Fruit fly (Drosophila melanogaster) whole organism, embryonic: ENCODE results near the gene CG7565.

ENCODE experiments used
- ATbp ChIP-seq: fragments of 200-800 bp; sonication (Bioruptor generic); optimal IDR thresholded peaks from 2 replicates; lab custom pipeline; 2017; ENCODE audit warnings: missing biosample characterization, mild to moderate bottlenecking, missing genetic modification characterization, missing genetic modification reagents
- C15 ChIP-seq: fragments of 200-800 bp; sonication (Bioruptor generic); IDR thresholded peaks from 3 replicates; pipeline ENCODE4 v1.3.6; 2022; ENCODE audit warnings: missing biosample characterization, missing genetic modification characterization
- CG10366 ChIP-seq: fragments of 200-800 bp; sonication (Bioruptor generic); IDR thresholded peaks from 2 replicates; pipeline ENCODE4 v1.3.6; 2022; ENCODE audit warnings: missing biosample characterization, missing genetic modification characterization
- CG10959 ChIP-seq: fragments of 200-800 bp; sonication (Bioruptor generic); IDR thresholded peaks from 2 replicates; pipeline ENCODE4 v1.3.6; 2022; ENCODE audit warnings: missing biosample characterization, missing genetic modification characterization
- CG11456 ChIP-seq: fragments of 200-800 bp; sonication (Bioruptor generic); IDR thresholded peaks from 3 replicates; pipeline ENCODE4 v1.3.6; 2022; ENCODE audit warnings: missing biosample characterization, missing genetic modification characterization
- CG12071 ChIP-seq: fragments of 200-800 bp; sonication (Bioruptor generic); optimal IDR thresholded peaks from 3 replicates; lab custom pipeline; 2018; ENCODE audit warnings: missing biosample characterization, mild to moderate bottlenecking, missing genetic modification characterization
- CG15011 ChIP-seq: fragments of 200-800 bp; sonication (Bioruptor generic); optimal IDR thresholded peaks from 3 replicates; lab custom pipeline; 2018; ENCODE audit warnings: missing biosample characterization, mild to moderate bottlenecking, missing genetic modification characterization
- CG16813 ChIP-seq: fragments of 200-800 bp; sonication (Bioruptor generic); IDR thresholded peaks from 3 replicates; pipeline ENCODE4 v1.3.6; 2022; ENCODE audit warnings: missing biosample characterization, missing genetic modification characterization; ENCODE audit not compliant: partially characterized antibody
- CG18011 ChIP-seq: fragments of 200-800 bp; sonication (Bioruptor generic); optimal IDR thresholded peaks from 2 replicates; lab custom pipeline; 2017; ENCODE audit warnings: missing biosample characterization, missing genetic modification characterization, mild to moderate bottlenecking, moderate library complexity, missing genotype
- CG2116 ChIP-seq: fragments of 200-800 bp; sonication (Bioruptor generic); optimal IDR thresholded peaks from 3 replicates; lab custom pipeline; 2018; ENCODE audit warnings: missing biosample characterization, mild to moderate bottlenecking, missing genetic modification characterization
- CG2120 ChIP-seq: fragments of 200-800 bp; sonication (Bioruptor generic); optimal IDR thresholded peaks from 3 replicates; lab custom pipeline; 2016; ENCODE audit warnings: missing biosample characterization, missing genetic modification characterization
- CG2129 ChIP-seq: fragments of 200-800 bp; sonication (Bioruptor generic); IDR thresholded peaks from 2 replicates; pipeline ENCODE4 v1.3.6; 2022; ENCODE audit warnings: missing biosample characterization, missing genetic modification characterization; ENCODE audit not compliant: partially characterized antibody
- CG3065 ChIP-seq: fragments of 200-800 bp; sonication (Bioruptor generic); optimal IDR thresholded peaks from 2 replicates; lab custom pipeline; 2016; ENCODE audit warnings: missing biosample characterization, missing genetic modification characterization
- CG3163 ChIP-seq: fragments of 200-800 bp; sonication (Bioruptor generic); optimal IDR thresholded peaks from 3 replicates; lab custom pipeline; 2016; ENCODE audit warnings: missing biosample characterization, missing genetic modification characterization
- CG4328 ChIP-seq: fragments of 200-800 bp; sonication (Bioruptor generic); optimal IDR thresholded peaks from 3 replicates; lab custom pipeline; 2017; ENCODE audit warnings: missing biosample characterization, missing genetic modification reagents, missing genetic modification characterization
- CG7928 ChIP-seq: fragments of 200-800 bp; sonication (Bioruptor generic); optimal IDR thresholded peaks from 2 replicates; lab custom pipeline; 2017; ENCODE audit warnings: missing biosample characterization, mild to moderate bottlenecking, missing genetic modification characterization
- CG8388 ChIP-seq: fragments of 200-800 bp; sonication (Bioruptor generic); optimal IDR thresholded peaks from 2 replicates; lab custom pipeline; 2019; ENCODE audit warnings: missing biosample characterization, mild to moderate bottlenecking, missing genetic modification characterization, moderate library complexity
- CG8944 ChIP-seq: fragments of 200-800 bp; sonication (Bioruptor generic); optimal IDR thresholded peaks from 3 replicates; lab custom pipeline; 2016; ENCODE audit warnings: missing biosample characterization, missing genetic modification characterization
- Hr3 ChIP-seq: fragments of 200-800 bp; sonication (Bioruptor generic); optimal IDR thresholded peaks from 3 replicates; lab custom pipeline; 2016; ENCODE audit warnings: missing biosample characterization, missing genetic modification characterization
- MESR4 ChIP-seq: fragments of 200-800 bp; sonication (Bioruptor generic); optimal IDR thresholded peaks from 2 replicates; lab custom pipeline; 2018; ENCODE audit warnings: missing biosample characterization, mild to moderate bottlenecking, missing genetic modification characterization, moderate library complexity
- Nf-YC ChIP-seq: fragments of 200-800 bp; optimal IDR thresholded peaks from 3 replicates; lab custom pipeline; 2019; ENCODE audit warnings: missing biosample characterization, mild to moderate bottlenecking, missing genetic modification characterization, moderate library complexity
- Sox102F ChIP-seq: fragments of 200-800 bp; sonication (Bioruptor generic); optimal IDR thresholded peaks from 2 replicates; lab custom pipeline; 2018; ENCODE audit warnings: missing biosample characterization, mild to moderate bottlenecking, missing genetic modification characterization, moderate library complexity
- abd-A ChIP-seq: fragments of 200-800 bp; sonication (Bioruptor generic); optimal IDR thresholded peaks from 3 replicates; lab custom pipeline; 2019; ENCODE audit warnings: missing biosample characterization, mild to moderate bottlenecking, missing genetic modification characterization, moderate library complexity
- aop ChIP-seq: fragments of 200-800 bp; sonication (Bioruptor generic); IDR thresholded peaks from 2 replicates; pipeline ENCODE4 v1.3.6; 2022; ENCODE audit warnings: missing biosample characterization, missing genetic modification characterization
- ase ChIP-seq: fragments of 200-800 bp; sonication (Bioruptor generic); IDR thresholded peaks from 3 replicates; pipeline ENCODE4 v1.3.6; 2022; ENCODE audit warnings: missing biosample characterization, missing genetic modification characterization
- ash1 ChIP-seq: fragments of 200-800 bp; sonication (Bioruptor generic); optimal IDR thresholded peaks from 2 replicates; lab custom pipeline; 2018; ENCODE audit warnings: missing biosample characterization, mild to moderate bottlenecking, missing genetic modification characterization
- br ChIP-seq: fragments of >200 bp; optimal IDR thresholded peaks from 2 replicates; lab custom pipeline; 2017
- crol ChIP-seq: fragments of 200-800 bp; sonication (Bioruptor generic); IDR thresholded peaks from 2 replicates; pipeline ENCODE4 v1.3.6; 2022; ENCODE audit warnings: missing biosample characterization, missing genetic modification characterization
- dmrt99B ChIP-seq: fragments of 200-800 bp; sonication (Bioruptor generic); optimal IDR thresholded peaks from 2 replicates; lab custom pipeline; 2018; ENCODE audit warnings: missing biosample characterization, mild to moderate bottlenecking, missing genetic modification characterization, moderate library complexity
- en ChIP-seq: fragments of 200-800 bp; sonication (Bioruptor generic); optimal IDR thresholded peaks from 2 replicates; lab custom pipeline; 2016; ENCODE audit warnings: missing biosample characterization, missing genetic modification characterization
- fd64A ChIP-seq: fragments of 200-800 bp; sonication (Bioruptor generic); optimal IDR thresholded peaks from 3 replicates; lab custom pipeline; 2018; ENCODE audit warnings: missing biosample characterization, mild to moderate bottlenecking, missing genetic modification characterization
- fd96Cb ChIP-seq: fragments of 200-800 bp; sonication (Bioruptor generic); optimal IDR thresholded peaks from 2 replicates; lab custom pipeline; 2018; ENCODE audit warnings: missing biosample characterization, mild to moderate bottlenecking, missing genetic modification characterization, moderate library complexity
- gfzf ChIP-seq: fragments of 200-800 bp; sonication (Bioruptor generic); optimal IDR thresholded peaks from 2 replicates; lab custom pipeline; 2016; ENCODE audit warnings: missing biosample characterization, mild to moderate bottlenecking, missing genetic modification characterization, moderate library complexity
- h ChIP-seq: fragments of >200 bp; optimal IDR thresholded peaks from 2 replicates; lab custom pipeline; 2017
- lov ChIP-seq, 2 experiments: fragments of 200-800 bp in 1 of 2; fragments of >200 bp in 1 of 2; sonication (Bioruptor generic) in 1 of 2; IDR thresholded peaks in 1 of 2; optimal IDR thresholded peaks in 1 of 2; 2 replicates in 1 of 2; 3 replicates in 1 of 2; pipeline versions ENCODE4 v1.3.6 to Lab custom; 2017 to 2022; ENCODE audit warnings: missing biosample characterization in 1 of 2, missing genetic modification characterization in 1 of 2
- luna ChIP-seq: fragments of 200-800 bp; sonication (Bioruptor generic); optimal IDR thresholded peaks from 2 replicates; lab custom pipeline; 2016; ENCODE audit warnings: missing biosample characterization, missing genetic modification characterization
- nmo ChIP-seq: fragments of 200-800 bp; sonication (Bioruptor generic); optimal IDR thresholded peaks from 2 replicates; lab custom pipeline; 2018; ENCODE audit warnings: missing biosample characterization, mild to moderate bottlenecking, missing genetic modification characterization, moderate library complexity
- onecut ChIP-seq: fragments of 200-800 bp; sonication (Bioruptor generic); IDR thresholded peaks from 2 replicates; pipeline ENCODE4 v1.3.6; 2022; ENCODE audit warnings: missing biosample characterization, missing genetic modification characterization
- prd ChIP-seq, 3 experiments: fragments of >200 bp in 2 of 3; fragments of 200-800 bp in 1 of 3; sonication (Bioruptor generic) in 1 of 3; optimal IDR thresholded peaks in 2 of 3; IDR thresholded peaks in 1 of 3; 2 replicates in 2 of 3; 3 replicates in 1 of 3; pipeline versions ENCODE4 v1.3.6 to Lab custom; 2017 to 2022; ENCODE audit warnings: missing biosample characterization in 1 of 3, missing genetic modification characterization in 1 of 3
- pum ChIP-seq: fragments of 200-800 bp; sonication (Bioruptor generic); optimal IDR thresholded peaks from 2 replicates; lab custom pipeline; 2016; ENCODE audit warnings: missing biosample characterization, missing genetic modification characterization
- ranshi ChIP-seq: fragments of 200-800 bp; sonication (Bioruptor generic); IDR thresholded peaks from 2 replicates; pipeline ENCODE4 v1.3.6; 2022; ENCODE audit warnings: missing biosample characterization, missing genetic modification characterization
- sc ChIP-seq, 3 experiments: fragments of >200 bp in 2 of 3; fragments of 200-800 bp in 1 of 3; sonication (Bioruptor generic) in 1 of 3; optimal IDR thresholded peaks; 2 replicates in 2 of 3; 3 replicates in 1 of 3; lab custom pipeline; 2017; ENCODE audit warnings: mild to moderate bottlenecking in 1 of 3, missing biosample characterization in 1 of 3, missing genetic modification characterization in 1 of 3, missing genetic modification reagents in 1 of 3
- sd ChIP-seq: fragments of 200-800 bp; sonication (Bioruptor generic); optimal IDR thresholded peaks from 3 replicates; lab custom pipeline; 2018; ENCODE audit warnings: missing biosample characterization, mild to moderate bottlenecking, missing genetic modification characterization, moderate library complexity
- seq ChIP-seq: fragments of 200-800 bp; sonication (Bioruptor generic); IDR thresholded peaks from 2 replicates; pipeline ENCODE4 v1.3.6; 2022; ENCODE audit warnings: missing biosample characterization, missing genetic modification characterization
- sima ChIP-seq: fragments of 200-800 bp; sonication (Bioruptor generic); optimal IDR thresholded peaks from 2 replicates; lab custom pipeline; 2016; ENCODE audit warnings: missing biosample characterization, missing genetic modification characterization
- so ChIP-seq: fragments of 200-800 bp; sonication (Bioruptor generic); IDR thresholded peaks from 3 replicates; pipeline ENCODE4 v1.3.6; 2022; ENCODE audit warnings: missing biosample characterization, missing genetic modification characterization
- toy ChIP-seq: fragments of 200-800 bp; sonication (Bioruptor generic); IDR thresholded peaks from 2 replicates; pipeline ENCODE4 v1.3.6; 2022; ENCODE audit warnings: missing biosample characterization, missing genetic modification characterization
- wor ChIP-seq: fragments of 200-800 bp; sonication (Bioruptor generic); IDR thresholded peaks from 2 replicates; pipeline ENCODE4 v1.3.6; 2022; ENCODE audit warnings: missing biosample characterization, missing genetic modification characterization
- zen2 ChIP-seq: fragments of 200-800 bp; sonication (Bioruptor generic); IDR thresholded peaks from 3 replicates; pipeline ENCODE4 v1.3.6; 2022; ENCODE audit warnings: missing biosample characterization, missing genetic modification characterization; ENCODE audit not compliant: partially characterized antibody

Gene CG7565

DNA sequence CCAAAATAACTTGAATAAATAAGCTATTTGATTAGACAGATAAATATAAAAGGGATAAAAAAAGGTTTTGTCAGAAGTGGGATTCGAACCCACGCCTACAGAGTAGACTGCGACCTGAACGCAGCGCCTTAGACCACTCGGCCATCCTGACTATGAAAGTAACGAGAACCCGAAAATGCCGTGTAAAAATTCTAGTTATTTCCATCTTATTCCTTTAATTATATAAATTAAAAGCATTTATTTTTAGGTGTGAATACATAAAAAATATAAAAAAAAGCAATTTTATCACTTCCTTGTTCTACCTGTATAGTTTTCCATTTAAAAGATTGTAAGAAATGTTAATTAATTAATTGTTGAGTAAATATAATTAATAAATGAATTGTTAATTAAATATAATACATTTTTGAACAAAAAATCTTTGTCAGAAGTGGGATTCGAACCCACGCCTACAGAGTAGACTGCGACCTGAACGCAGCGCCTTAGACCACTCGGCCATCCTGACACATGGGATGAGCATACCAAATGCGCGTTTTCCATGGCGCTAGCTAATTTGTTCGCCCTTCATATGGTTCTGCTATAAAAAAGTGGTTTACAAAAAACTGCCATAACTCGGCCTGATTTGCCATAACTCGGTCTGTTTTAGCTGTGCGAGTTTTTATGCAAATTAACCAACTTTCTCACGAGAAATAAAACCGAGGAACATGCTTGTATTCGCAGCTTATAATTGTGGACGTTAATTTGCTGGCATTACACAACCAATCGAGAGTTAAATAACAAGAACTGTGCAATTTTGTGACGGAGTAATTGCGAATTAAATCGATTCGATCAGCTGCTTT is 25.8 kb downstream of the CG7565 start (continued):
- TF ChIP-seq CG2120 (GFP tag; lab: Kevin White, UChicago) (no peak), CG10959 (GFP tag; lab: Robert Waterston, UW) (no peak), crol (no peak), CG3163 (GFP tag; lab: Kevin White, UChicago) (no peak), onecut (GFP tag; lab: Robert Waterston, UW) (peak; percentile 32; the same call in 1 of the 2 replicates), Hr3 (GFP tag; lab: Kevin White, UChicago) (no peak), CG3065 (GFP tag; lab: Kevin White, UChicago) (no peak), sima (GFP tag; lab: Kevin White, UChicago) (no peak), ash1 (GFP tag; lab: Kevin White, UChicago) (no peak), h (lab: Kevin White, UChicago) (no peak), ase (no peak), ATbp (GFP tag; lab: Kevin White, UChicago) (no peak), dmrt99B (tag; lab: Kevin White, UChicago) (no peak), C15 (GFP tag; lab: Robert Waterston, UW) (no peak), pum (no peak), en (GFP tag; lab: Kevin White, UChicago) (no peak), CG7928 (GFP tag; lab: Kevin White, UChicago) (no peak), br (lab: Kevin White, UChicago) (no peak), sc (optimal IDR thresholded peaks at IDR 0.05; lab: Kevin White, UChicago) (no peak), sc (GFP tag; optimal IDR thresholded peaks at IDR 0.05; lab: Kevin White, UChicago) (no peak), fd64A (GFP tag; lab: Kevin White, UChicago) (peak; percentile 14), Sox102F (GFP tag; lab: Kevin White, UChicago) (no peak), CG11456 (GFP tag; lab: Robert Waterston, UW) (no peak), prd (optimal IDR thresholded peaks at IDR 0.05; lab: Kevin White, UChicago) (no peak), prd (GFP tag; IDR thresholded peaks at IDR 0.05; lab: Robert Waterston, UW) (no peak), lov (optimal IDR thresholded peaks at IDR 0.05; lab: Kevin White, UChicago) (no peak), lov (GFP tag; IDR thresholded peaks at IDR 0.05; lab: Robert Waterston, UW) (no peak), fd96Cb (tag; lab: Kevin White, UChicago) (no peak), seq (GFP tag; lab: Robert Waterston, UW) (no peak), CG4328 (GFP tag; lab: Kevin White, UChicago) (no peak), luna (no peak), zen2 (GFP tag; lab: Robert Waterston, UW) (peak; percentile 69; the same call in 1 of the 3 replicates), CG8944 (GFP tag; lab: Kevin White, UChicago) (no peak), CG8388 (GFP tag; lab: Kevin White, UChicago) (no peak), CG2129 (no peak), CG10366 (no peak), sd (tag; lab: Kevin White, UChicago) (peak; percentile 13), toy (GFP tag; lab: Robert Waterston, UW) (no peak), CG15011 (GFP tag; lab: Kevin White, UChicago) (no peak), so (GFP tag; lab: Robert Waterston, UW) (no peak), wor (GFP tag; lab: Robert Waterston, UW) (no peak), nmo (GFP tag; lab: Kevin White, UChicago) (no peak), CG12071 (GFP tag; lab: Kevin White, UChicago) (no peak), ranshi (GFP tag; lab: Robert Waterston, UW) (no peak), aop (no peak), gfzf (GFP tag; lab: Kevin White, UChicago) (no peak), Nf-YC (tag; lab: Kevin White, UChicago) (peak; percentile 3), CG2116 (GFP tag; lab: Kevin White, UChicago) (no peak), CG18011 (no peak), MESR4 (no peak), CG16813 (GFP tag; lab: Robert Waterston, UW) (peak; percentile 92), abd-A (tag; lab: Kevin White, UChicago) (peak; percentile 79)
